Worm (Caenorhabditis elegans): Measurements from ENCODE around the gene T04B8.1.
"Not testable (repeated sequence)": the region's sequence is repeated elsewhere in the genome, so short reads cannot be mapped to it uniquely, and the experiment has no call there.

DNA sequence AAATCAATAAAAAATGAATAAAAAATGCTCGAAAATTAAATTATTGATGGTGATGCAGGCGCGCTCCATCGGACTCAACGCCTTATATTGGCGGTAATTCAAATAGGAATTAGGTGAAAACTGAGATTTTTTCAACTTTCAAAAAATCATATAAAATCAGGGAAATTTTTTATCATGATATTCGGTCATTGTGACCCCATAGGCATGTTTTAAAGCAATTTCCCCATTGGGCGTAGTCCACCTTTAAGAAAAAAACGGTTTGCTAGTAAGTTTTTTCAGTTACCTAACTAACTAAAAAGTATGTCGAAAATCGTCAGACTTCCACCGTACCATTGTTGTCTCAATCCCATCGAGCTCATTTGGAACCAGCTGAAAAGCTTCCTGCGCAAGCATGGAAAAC, 40.9 kb upstream of the T04B8.1 start, which contains the start of gene W08F4.1:
- TF ChIP-seq tbp1 (GFP tag; optimal IDR thresholded peaks at IDR 0.05); F22D6.2 (tag; optimal IDR thresholded peaks at IDR 0.05): not testable (repeated sequence)

Measured in whole organism, young adult.